Worm (Caenorhabditis elegans) whole organism, early embryonic: Measurements from ENCODE around the gene ant-1.3.

Experiments used
- B0310.2 ChIP-seq: sonication (generic microtip); optimal IDR thresholded peaks from 2 replicates; lab custom pipeline; 2016; ENCODE audit warnings: mild to moderate bottlenecking, missing genetic modification characterization, missing compliant biosample characterization
- F13C5.2 ChIP-seq: sonication (generic microtip); optimal IDR thresholded peaks from 2 replicates; lab custom pipeline; 2017; ENCODE audit warnings: mild to moderate bottlenecking, missing genetic modification characterization, inconsistent platforms, missing compliant biosample characterization
- ama-1 ChIP-seq: fragments of 150-350 bp; optimal IDR thresholded peaks from 2 replicates; lab custom pipeline; 2014
- ceh-13 ChIP-seq: fragments of 200-800 bp; sonication (Bioruptor generic); optimal IDR thresholded peaks from 2 replicates; lab custom pipeline; 2018; ENCODE audit warnings: mild to moderate bottlenecking, missing genetic modification characterization, missing compliant biosample characterization
- ceh-36 ChIP-seq: sonication (generic microtip); optimal IDR thresholded peaks from 2 replicates; lab custom pipeline; 2016; ENCODE audit warnings: missing genetic modification characterization, inconsistent platforms, missing compliant biosample characterization
- flt-1 ChIP-seq: fragments of 200-800 bp; sonication (Bioruptor generic); IDR thresholded peaks from 2 replicates; pipeline ENCODE4 v1.3.6; 2022; ENCODE audit warnings: missing genetic modification characterization, missing compliant biosample characterization
- hmg-4 ChIP-seq: fragments of 200-800 bp; sonication (Bioruptor generic); optimal IDR thresholded peaks from 2 replicates; lab custom pipeline; 2018; ENCODE audit warnings: mild to moderate bottlenecking, missing genetic modification characterization, missing compliant biosample characterization
- hnd-1 ChIP-seq: sonication (generic microtip); optimal IDR thresholded peaks from 2 replicates; lab custom pipeline; 2016; ENCODE audit warnings: missing genetic modification characterization, missing compliant biosample characterization
- pes-1 ChIP-seq: fragments of 200-800 bp; sonication (Bioruptor generic); IDR thresholded peaks from 2 replicates; pipeline ENCODE4 v1.3.6; 2022; ENCODE audit warnings: missing genetic modification reagents, missing genetic modification characterization, missing compliant biosample characterization
- scrt-1 ChIP-seq: fragments of 200-800 bp; sonication (Bioruptor generic); IDR thresholded peaks from 2 replicates; pipeline ENCODE4 v1.3.6; 2022; ENCODE audit warnings: missing genetic modification characterization, missing compliant biosample characterization
- tbx-11 ChIP-seq: fragments of 200-800 bp; sonication (Bioruptor generic); IDR thresholded peaks from 2 replicates; pipeline ENCODE4 v1.3.6; 2022; ENCODE audit warnings: missing genetic modification characterization, missing compliant biosample characterization
- tbx-37 ChIP-seq: fragments of 200-800 bp; sonication (Bioruptor generic); conservative IDR thresholded peaks from 2 replicates; pipeline ENCODE4 v1.3.6; 2022; ENCODE audit warnings: missing genetic modification reagents, missing genetic modification characterization, missing compliant biosample characterization
- tra-4 ChIP-seq: sonication (generic microtip); optimal IDR thresholded peaks from 2 replicates; lab custom pipeline; 2017; ENCODE audit warnings: missing genetic modification characterization, missing compliant biosample characterization

ce11 chrIV:9682514-9682913 lies 26.6 kb downstream of the ant-1.3 start, which contains the start of gene ins-7:
- TF ChIP-seq tbx-11 (no peak), scrt-1 (GFP tag; lab: Robert Waterston, UW) (no peak), flt-1 (GFP tag; lab: Robert Waterston, UW) (no peak), ama-1 (lab: Kevin White, UChicago) (no peak), F13C5.2 (tag; lab: Kevin White, UChicago) (no peak), ceh-36 (tag; lab: Kevin White, UChicago) (no peak), hmg-4 (GFP tag; lab: Kevin White, UChicago) (no peak), B0310.2 (tag; lab: Kevin White, UChicago) (no peak), hnd-1 (no peak), ceh-13 (no peak), pes-1 (no peak), tbx-37 (GFP tag; lab: Robert Waterston, UW) (no peak), tra-4 (tag; lab: Kevin White, UChicago) (no peak)
